Worm (Caenorhabditis elegans): ENCODE measurements around the gene srsx-35.

Gene srsx-35

ce11 chrV:20666905-20667304, 14.3 kb upstream of the srsx-35 start, which contains the start of gene mlt-11:
mlt-11 (plus strand) TSS chrV:20667205.
- TF ChIP-seq unc-130 (GFP tag; optimal IDR thresholded peaks at IDR 0.05) (no peak), Y53F4B.3 (GFP tag; IDR thresholded peaks at IDR 0.05) (no peak), athp-1 (tag; optimal IDR thresholded peaks at IDR 0.05) (no peak), tlf-1 (GFP tag; optimal IDR thresholded peaks at IDR 0.05) (no peak), dpl-1 (GFP tag; optimal IDR thresholded peaks at IDR 0.05) (no peak), die-1 (tag; optimal IDR thresholded peaks at IDR 0.05) (no peak), sptf-2 (GFP tag; optimal IDR thresholded peaks at IDR 0.05) (no peak), nhr-80 (tag; optimal IDR thresholded peaks at IDR 0.05) (no peak)

- TF ChIP-seq madf-3 (GFP tag; IDR thresholded peaks at IDR 0.05), result no peak
- no peak for TF ChIP-seq madf-6 (GFP tag; IDR thresholded peaks at IDR 0.05)
- TF ChIP-seq mxl-1 (tag; optimal IDR thresholded peaks at IDR 0.05), result no peak
- TF ChIP-seq zfh-2 (GFP tag; conservative IDR thresholded peaks at IDR 0.05), result peak; percentile 54; the same call in 1 of the 2 replicates
- TF ChIP-seq ama-1 (optimal IDR thresholded peaks at IDR 0.05), result no peak
- no peak for TF ChIP-seq ama-1 (GFP tag; optimal IDR thresholded peaks at IDR 0.05)
- TF ChIP-seq snpc-1.1 (tag; optimal IDR thresholded peaks at IDR 0.05; ENCODE audit: insufficient read depth), result no peak
- TF ChIP-seq hlh-12 (tag; optimal IDR thresholded peaks at IDR 0.05), result no peak
Observed at ce11 chrV:20670625-20671024, 10.6 kb upstream of the srsx-35 start.

DNA sequence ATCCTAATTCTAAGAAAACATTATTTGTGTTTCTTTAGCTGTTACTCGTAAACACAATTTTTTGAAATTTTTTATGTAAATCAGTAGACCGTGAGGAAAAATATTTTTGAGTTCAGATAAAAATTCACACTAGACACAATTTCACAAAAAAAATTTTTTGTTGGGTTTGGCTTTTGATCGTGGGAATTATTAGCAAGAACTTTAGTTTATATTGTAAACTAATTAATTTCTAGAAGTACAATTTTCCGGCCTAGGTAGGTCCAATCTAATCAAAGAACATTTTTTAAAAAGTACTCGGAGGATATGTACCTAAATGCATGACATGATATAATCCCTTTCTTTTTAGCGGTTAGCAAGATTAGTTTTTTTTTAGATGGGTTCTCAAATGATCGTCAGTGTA, 1.0 kb upstream of the srsx-35 start:
- TF ChIP-seq attf-3 (GFP tag; conservative IDR thresholded peaks at IDR 0.05) (no peak), C06A6.2 (GFP tag; conservative IDR thresholded peaks at IDR 0.05) (no peak), pha-4 (tag; optimal IDR thresholded peaks at IDR 0.05) (no peak), ztf-3 (GFP tag; optimal IDR thresholded peaks at IDR 0.05) (no peak), ceh-91 (GFP tag; IDR thresholded peaks at IDR 0.05) (no peak), lsl-1 (GFP tag; optimal IDR thresholded peaks at IDR 0.05) (no peak), F52B5.7 (tag; optimal IDR thresholded peaks at IDR 0.05) (no peak), Y95B8A.8 (GFP tag; IDR thresholded peaks at IDR 0.05) (no peak), nhr-27 (tag; optimal IDR thresholded peaks at IDR 0.05) (no peak), Y79H2A.3 (GFP tag; conservative IDR thresholded peaks at IDR 0.05) (no peak), B0019.2 (GFP tag; conservative IDR thresholded peaks at IDR 0.05) (no peak), ztf-28 (GFP tag; IDR thresholded peaks at IDR 0.05) (no peak), nhr-179 (tag; optimal IDR thresholded peaks at IDR 0.05) (no peak), ceh-79 (tag; optimal IDR thresholded peaks at IDR 0.05) (no peak), xnd-1 (tag; optimal IDR thresholded peaks at IDR 0.05) (no peak), ceh-27 (GFP tag; optimal IDR thresholded peaks at IDR 0.05) (no peak), snpc-1.3 (tag; optimal IDR thresholded peaks at IDR 0.05; ENCODE audit: insufficient read depth) (no peak), dox-1 (GFP tag; IDR thresholded peaks at IDR 0.05) (no peak), aptf-3 (GFP tag; IDR thresholded peaks at IDR 0.05) (no peak), efl-1 (GFP tag; optimal IDR thresholded peaks at IDR 0.05) (no peak)

DNA sequence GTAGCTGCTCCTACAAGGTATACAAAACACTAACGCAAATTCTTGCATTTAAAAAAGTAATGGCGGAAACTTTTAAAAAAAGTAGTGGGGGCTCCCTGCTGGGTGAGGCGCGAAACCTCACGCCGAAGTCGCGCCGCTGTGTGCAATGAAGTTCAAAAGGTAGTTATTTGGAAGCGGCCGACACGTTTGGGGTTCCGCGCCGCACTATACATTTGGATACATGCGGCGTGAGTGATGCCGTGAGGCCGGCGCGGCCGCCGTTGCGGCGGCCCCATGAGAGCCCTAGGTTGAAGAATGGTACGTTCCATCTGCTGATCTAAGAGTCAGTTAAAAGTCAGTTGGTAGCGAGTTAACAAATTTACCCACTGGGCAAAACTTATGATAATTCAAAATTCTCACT, 604 bp downstream of the srsx-35 start:
- TF ChIP-seq ama-1 (optimal IDR thresholded peaks at IDR 0.05) (no peak), ama-1 (GFP tag; optimal IDR thresholded peaks at IDR 0.05) (no peak), hmg-1.2 (GFP tag; IDR thresholded peaks at IDR 0.05) (peak; percentile 23; the same call in 1 of the 2 replicates), snpc-1.1 (tag; optimal IDR thresholded peaks at IDR 0.05; ENCODE audit: insufficient read depth) (peak; percentile 69), hsf-1 (GFP tag; IDR thresholded peaks at IDR 0.05) (no peak), lir-1 (GFP tag; conservative IDR thresholded peaks at IDR 0.05) (no peak), F55B11.4 (tag; optimal IDR thresholded peaks at IDR 0.05; ENCODE audit: borderline replicate concordance, insufficient read depth) (no peak), ceh-79 (tag; optimal IDR thresholded peaks at IDR 0.05) (no peak), lin-40 (tag; optimal IDR thresholded peaks at IDR 0.05) (no peak), dpff-1 (tag; optimal IDR thresholded peaks at IDR 0.05) (no peak), Y79H2A.3 (GFP tag; conservative IDR thresholded peaks at IDR 0.05) (no peak), snpc-4 (GFP tag; optimal IDR thresholded peaks at IDR 0.05) (peak; percentile 38), snpc-4 (tag; optimal IDR thresholded peaks at IDR 0.05) (peak in 2 of 4 experiments; percentile 87 to 90), lin-35 (GFP tag; optimal IDR thresholded peaks at IDR 0.05) (no peak)
